Worm (Caenorhabditis elegans) whole organism, L4 larva: Measurements from ENCODE around the gene Y57A10B.6.

Experiments
- D1046.2 ChIP-seq: fragments of 200-800 bp; sonication (Bioruptor generic); IDR thresholded peaks from 2 replicates; pipeline ENCODE4 v1.3.6; 2022; ENCODE audit warnings: missing genetic modification characterization, missing compliant biosample characterization
- F26F4.8 ChIP-seq: fragments of 200-800 bp; sonication (Bioruptor generic); conservative IDR thresholded peaks from 2 replicates; pipeline ENCODE4 v1.3.6; 2022; ENCODE audit warnings: missing genetic modification characterization, missing compliant biosample characterization
- R02D3.7 ChIP-seq: fragments of 150-350 bp; sonication (generic microtip); optimal IDR thresholded peaks from 3 replicates; lab custom pipeline; 2014; ENCODE audit warnings: missing biosample characterization, missing genetic modification characterization
- T20F7.1 ChIP-seq: fragments of 200-800 bp; sonication (Bioruptor generic); optimal IDR thresholded peaks from 2 replicates; lab custom pipeline; 2018; ENCODE audit warnings: mild to moderate bottlenecking, missing genetic modification characterization, missing compliant biosample characterization
- T26A8.4 ChIP-seq: fragments of 200-800 bp; sonication (Bioruptor generic); IDR thresholded peaks from 2 replicates; pipeline ENCODE4 v1.3.6; 2022; ENCODE audit warnings: missing genetic modification characterization, missing compliant biosample characterization
- ZK337.2 ChIP-seq: fragments of 200-800 bp; sonication (Bioruptor generic); IDR thresholded peaks from 2 replicates; pipeline ENCODE4 v1.3.6; 2022; ENCODE audit warnings: missing genetic modification reagents, missing genetic modification characterization, missing compliant biosample characterization
- ama-1 ChIP-seq: fragments of 150-350 bp; optimal IDR thresholded peaks from 2 replicates; lab custom pipeline; 2014; ENCODE audit warnings: inconsistent platforms, mixed read lengths
- ceh-20 ChIP-seq: fragments of 200-800 bp; sonication (Bioruptor generic); IDR thresholded peaks from 2 replicates; pipeline ENCODE4 v1.3.6; 2022; ENCODE audit warnings: missing genetic modification reagents, missing genetic modification characterization, missing compliant biosample characterization
- ceh-28 ChIP-seq: fragments of 150-350 bp; optimal IDR thresholded peaks from 2 replicates; lab custom pipeline; 2014; ENCODE audit warnings: missing biosample characterization, missing genetic modification reagents, missing genetic modification characterization
- ceh-44 ChIP-seq: fragments of 200-800 bp; sonication (Bioruptor generic); IDR thresholded peaks from 2 replicates; pipeline ENCODE4 v1.3.6; 2022; ENCODE audit warnings: missing genetic modification reagents, missing genetic modification characterization, missing compliant biosample characterization
- ceh-62 ChIP-seq: sonication (generic microtip); optimal IDR thresholded peaks from 2 replicates; lab custom pipeline; 2017; ENCODE audit warnings: missing biosample characterization, missing genetic modification characterization
- ces-1 ChIP-seq: fragments of 150-350 bp; sonication (generic microtip); optimal IDR thresholded peaks from 4 replicates; lab custom pipeline; 2014; ENCODE audit warnings: missing biosample characterization, missing genetic modification reagents, missing genetic modification characterization
- daf-16 ChIP-seq, 3 experiments: sonication (generic microtip); optimal IDR thresholded peaks; 2 replicates each; lab custom pipeline; 2016 to 2017; ENCODE audit warnings: missing genetic modification characterization in 3 of 3, missing genetic modification reagents in 3 of 3, mild to moderate bottlenecking in 2 of 3, missing compliant biosample characterization in 2 of 3, missing biosample characterization in 1 of 3, moderate library complexity in 1 of 3
- daf-19 ChIP-seq: fragments of 200-800 bp; sonication (Bioruptor generic); conservative IDR thresholded peaks from 2 replicates; pipeline ENCODE4 v1.3.6; 2022; ENCODE audit warnings: missing genetic modification characterization, missing compliant biosample characterization
- dmd-8 ChIP-seq: fragments of 200-800 bp; sonication (Bioruptor generic); IDR thresholded peaks from 2 replicates; pipeline ENCODE4 v1.3.6; 2022; ENCODE audit warnings: missing genetic modification characterization, missing compliant biosample characterization
- dve-1 ChIP-seq: sonication (generic microtip); optimal IDR thresholded peaks from 2 replicates; lab custom pipeline; 2017; ENCODE audit warnings: antibody characterized with exemption, mild to moderate bottlenecking, missing genetic modification characterization, missing compliant biosample characterization; ENCODE audit not compliant: insufficient read depth
- egl-43 ChIP-seq: fragments of 200-800 bp; sonication (Bioruptor generic); IDR thresholded peaks from 2 replicates; pipeline ENCODE4 v1.3.6; 2022; ENCODE audit warnings: missing genetic modification reagents, missing genetic modification characterization, missing compliant biosample characterization
- fkh-10 ChIP-seq: fragments of 150-350 bp; optimal IDR thresholded peaks from 2 replicates; lab custom pipeline; 2014; ENCODE audit warnings: missing biosample characterization, missing genetic modification reagents, missing genetic modification characterization
- fos-1 ChIP-seq: fragments of 150-350 bp; optimal IDR thresholded peaks from 2 replicates; lab custom pipeline; 2014; ENCODE audit warnings: missing biosample characterization, missing genetic modification characterization
- hmg-1.1 ChIP-seq: fragments of 200-800 bp; sonication (Bioruptor generic); IDR thresholded peaks from 2 replicates; pipeline ENCODE4 v1.3.6; 2022; ENCODE audit warnings: missing genetic modification reagents, missing genetic modification characterization, missing compliant biosample characterization
- jun-1 ChIP-seq: fragments of 150-350 bp; optimal IDR thresholded peaks from 2 replicates; lab custom pipeline; 2014; ENCODE audit warnings: missing biosample characterization, missing genetic modification reagents, missing genetic modification characterization
- lin-13 ChIP-seq: fragments of 150-350 bp; optimal IDR thresholded peaks from 2 replicates; lab custom pipeline; 2014; ENCODE audit warnings: missing biosample characterization, missing genetic modification reagents, missing genetic modification characterization
- lin-29 ChIP-seq: fragments of 200-800 bp; sonication (Bioruptor generic); IDR thresholded peaks from 2 replicates; pipeline ENCODE4 v1.3.6; 2022; ENCODE audit warnings: missing genetic modification reagents, missing genetic modification characterization, missing compliant biosample characterization
- lin-38 ChIP-seq: fragments of 200-800 bp; sonication (Bioruptor generic); IDR thresholded peaks from 2 replicates; pipeline ENCODE4 v1.3.6; 2022; ENCODE audit warnings: missing genetic modification reagents, missing genetic modification characterization, missing compliant biosample characterization
- lin-39 ChIP-seq: fragments of 150-350 bp; optimal IDR thresholded peaks from 2 replicates; lab custom pipeline; 2014; ENCODE audit warnings: missing biosample characterization, missing genetic modification reagents, missing genetic modification characterization
- mdt-29 ChIP-seq: fragments of 200-800 bp; sonication (Bioruptor generic); IDR thresholded peaks from 2 replicates; pipeline ENCODE4 v1.3.6; 2022; ENCODE audit warnings: missing genetic modification reagents, missing genetic modification characterization, missing compliant biosample characterization
- mep-1 ChIP-seq: fragments of 150-350 bp; sonication (generic microtip); optimal IDR thresholded peaks from 3 replicates; lab custom pipeline; 2014; ENCODE audit warnings: missing biosample characterization, missing genetic modification characterization
- mxl-2 ChIP-seq: fragments of 200-800 bp; sonication (Bioruptor generic); conservative IDR thresholded peaks from 2 replicates; pipeline ENCODE4 v1.3.6; 2022; ENCODE audit warnings: missing genetic modification reagents, missing genetic modification characterization, missing compliant biosample characterization
- nhr-11 ChIP-seq: fragments of 150-350 bp; optimal IDR thresholded peaks from 2 replicates; lab custom pipeline; 2014; ENCODE audit warnings: missing biosample characterization, missing genetic modification characterization
- nhr-25 ChIP-seq: sonication (generic microtip); optimal IDR thresholded peaks from 2 replicates; lab custom pipeline; 2017; ENCODE audit warnings: missing genetic modification characterization, mild to moderate bottlenecking, missing compliant biosample characterization, antibody characterized with exemption, moderate library complexity, borderline replicate concordance; ENCODE audit not compliant: insufficient read depth
- nhr-42 ChIP-seq: fragments of 200-800 bp; sonication (Bioruptor generic); IDR thresholded peaks from 2 replicates; pipeline ENCODE4 v1.3.6; 2022; ENCODE audit warnings: missing genetic modification characterization, missing compliant biosample characterization
- nhr-48 ChIP-seq: sonication (generic microtip); optimal IDR thresholded peaks from 2 replicates; lab custom pipeline; 2016; ENCODE audit warnings: mild to moderate bottlenecking, missing genetic modification characterization, missing compliant biosample characterization
- nhr-76 ChIP-seq: fragments of 150-350 bp; optimal IDR thresholded peaks from 2 replicates; lab custom pipeline; 2014; ENCODE audit warnings: missing biosample characterization, missing genetic modification characterization
- pha-4 ChIP-seq, 2 experiments: fragments of 150-350 bp in 1 of 2; fragments of 200-800 bp in 1 of 2; sonication (Bioruptor generic) in 1 of 2; IDR thresholded peaks in 1 of 2; optimal IDR thresholded peaks in 1 of 2; 2 replicates each; pipeline versions ENCODE4 v1.3.6 to Lab custom; 2014 to 2022; ENCODE audit warnings: missing genetic modification characterization in 2 of 2, missing genetic modification reagents in 2 of 2, missing biosample characterization in 1 of 2, missing compliant biosample characterization in 1 of 2
- php-3 ChIP-seq: fragments of 200-800 bp; sonication (Bioruptor generic); IDR thresholded peaks from 2 replicates; pipeline ENCODE4 v1.3.6; 2022; ENCODE audit warnings: missing genetic modification reagents, missing genetic modification characterization, missing compliant biosample characterization
- set-16 ChIP-seq: fragments of 200-800 bp; sonication (Bioruptor generic); IDR thresholded peaks from 2 replicates; pipeline ENCODE4 v1.3.6; 2022; ENCODE audit warnings: missing genetic modification reagents, missing genetic modification characterization, missing compliant biosample characterization
- skn-1 ChIP-seq: fragments of 150-350 bp; optimal IDR thresholded peaks from 2 replicates; lab custom pipeline; 2014; ENCODE audit warnings: missing biosample characterization, missing genetic modification characterization
- snpc-1.2 ChIP-seq: fragments of 200-800 bp; sonication (Bioruptor generic); IDR thresholded peaks from 2 replicates; pipeline ENCODE4 v1.3.6; 2022; ENCODE audit warnings: missing genetic modification reagents, missing genetic modification characterization, missing compliant biosample characterization
- snpc-4 ChIP-seq: fragments of 150-350 bp; optimal IDR thresholded peaks from 2 replicates; lab custom pipeline; 2014; ENCODE audit warnings: missing biosample characterization, missing genetic modification characterization
- unc-39 ChIP-seq: sonication (generic microtip); optimal IDR thresholded peaks from 2 replicates; lab custom pipeline; 2017; ENCODE audit warnings: missing biosample characterization, missing genetic modification characterization
- unc-62 ChIP-seq, 3 experiments: fragments of 150-350 bp in 1 of 3; sonication (generic microtip); optimal IDR thresholded peaks in 2 of 3; peaks in 1 of 3; 1 replicate in 1 of 3; 2 replicates in 2 of 3; lab custom pipeline; 2014 to 2017; ENCODE audit warnings: missing biosample characterization in 3 of 3, missing genetic modification characterization in 3 of 3, missing genetic modification reagents in 3 of 3, missing genotype in 1 of 3
- zag-1 ChIP-seq: fragments of 150-350 bp; optimal IDR thresholded peaks from 2 replicates; lab custom pipeline; 2014; ENCODE audit warnings: missing biosample characterization, missing genetic modification characterization
- zfp-2 ChIP-seq: sonication (generic microtip); optimal IDR thresholded peaks from 2 replicates; lab custom pipeline; 2016; ENCODE audit warnings: mild to moderate bottlenecking, missing genetic modification characterization, missing compliant biosample characterization
- zfp-3 ChIP-seq: fragments of 200-800 bp; sonication (Bioruptor generic); conservative IDR thresholded peaks from 2 replicates; pipeline ENCODE4 v1.3.6; 2022; ENCODE audit warnings: missing genetic modification reagents, missing genetic modification characterization, missing compliant biosample characterization
- zip-11 ChIP-seq: fragments of 200-800 bp; sonication (Bioruptor generic); IDR thresholded peaks from 2 replicates; pipeline ENCODE4 v1.3.6; 2022; ENCODE audit warnings: missing genetic modification characterization, missing compliant biosample characterization
- zip-2 ChIP-seq: fragments of 150-350 bp; optimal IDR thresholded peaks from 2 replicates; lab custom pipeline; 2014; ENCODE audit warnings: missing biosample characterization, missing genetic modification characterization
- ztf-7 ChIP-seq: fragments of 150-350 bp; optimal IDR thresholded peaks from 2 replicates; lab custom pipeline; 2014; ENCODE audit warnings: missing biosample characterization, missing genetic modification characterization

The Y57A10B.6 gene

DNA sequence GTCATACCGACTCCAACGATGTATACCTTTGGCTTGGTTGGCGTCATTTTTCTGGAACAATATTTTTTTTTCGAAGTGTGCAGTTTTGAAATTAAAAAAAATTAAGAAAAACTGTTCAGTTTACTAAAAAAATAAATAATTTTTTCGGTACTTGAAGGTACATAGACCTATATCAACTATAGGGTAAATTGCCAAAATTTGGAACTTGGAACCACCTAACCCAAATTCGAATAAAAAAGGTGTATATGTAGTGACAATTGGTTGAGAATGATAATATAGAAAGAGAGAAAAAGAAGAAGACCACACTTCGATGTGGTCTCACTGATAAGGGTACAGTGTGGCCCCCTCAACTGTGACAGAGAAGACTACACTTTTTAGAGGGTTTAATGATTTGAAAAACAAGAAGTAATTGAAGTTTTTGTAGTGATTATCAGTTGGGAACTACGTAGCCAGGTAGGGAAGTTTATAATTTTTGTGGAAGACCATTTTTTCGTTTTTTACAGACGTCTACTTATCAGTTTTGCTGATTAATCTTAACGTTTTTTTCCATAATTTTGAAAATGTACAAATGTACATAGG lies 35.9 kb downstream of the Y57A10B.6 start, which contains the start of gene daf-22 (continued):
- TF ChIP-seq nhr-48 (tag; lab: Kevin White, UChicago) (no peak), fos-1 (no peak), ceh-28 (tag; lab: Kevin White, UChicago) (no peak), F26F4.8 (GFP tag; lab: Robert Waterston, UW) (no peak), zip-11 (GFP tag; lab: Robert Waterston, UW) (no peak), ceh-20 (GFP tag; lab: Robert Waterston, UW) (no peak), zag-1 (tag; lab: Kevin White, UChicago) (no peak), dve-1 (tag; lab: Kevin White, UChicago) (peak; percentile 93), ces-1 (no peak), hmg-1.1 (no peak), php-3 (GFP tag; lab: Robert Waterston, UW) (no peak), nhr-42 (GFP tag; lab: Robert Waterston, UW) (no peak), lin-38 (GFP tag; lab: Robert Waterston, UW) (no peak), mep-1 (tag; lab: Kevin White, UChicago) (peak; percentile 53), lin-29 (GFP tag; lab: Robert Waterston, UW) (no peak), fkh-10 (GFP tag; lab: Kevin White, UChicago) (no peak), nhr-25 (tag; lab: Kevin White, UChicago) (no peak), egl-43 (no peak), skn-1 (tag; lab: Kevin White, UChicago) (no peak), mxl-2 (GFP tag; lab: Robert Waterston, UW) (no peak), jun-1 (no peak), nhr-11 (tag; lab: Kevin White, UChicago) (no peak), nhr-76 (tag; lab: Kevin White, UChicago) (no peak), T26A8.4 (GFP tag; lab: Robert Waterston, UW) (no peak), D1046.2 (GFP tag; lab: Robert Waterston, UW) (no peak), daf-19 (GFP tag; lab: Robert Waterston, UW) (no peak), ama-1 (lab: Kevin White, UChicago) (no peak), set-16 (no peak), R02D3.7 (no peak), pha-4 (GFP tag; IDR thresholded peaks at IDR 0.05; lab: Robert Waterston, UW) (no peak), pha-4 (tag; optimal IDR thresholded peaks at IDR 0.05; lab: Kevin White, UChicago) (no peak), T20F7.1 (GFP tag; lab: Kevin White, UChicago) (no peak), ceh-44 (GFP tag; lab: Robert Waterston, UW) (no peak), unc-39 (tag; lab: Kevin White, UChicago) (no peak), dmd-8 (GFP tag; lab: Robert Waterston, UW) (no peak), lin-39 (tag; lab: Kevin White, UChicago) (no peak), mdt-29 (no peak), ZK337.2 (GFP tag; lab: Robert Waterston, UW) (no peak), snpc-4 (tag; lab: Kevin White, UChicago) (no peak), zfp-3 (no peak), ztf-7 (tag; lab: Kevin White, UChicago) (no peak), zip-2 (tag; lab: Kevin White, UChicago) (no peak)
- TF ChIP-seq, all 104 proteins: peak for 13

DNA sequence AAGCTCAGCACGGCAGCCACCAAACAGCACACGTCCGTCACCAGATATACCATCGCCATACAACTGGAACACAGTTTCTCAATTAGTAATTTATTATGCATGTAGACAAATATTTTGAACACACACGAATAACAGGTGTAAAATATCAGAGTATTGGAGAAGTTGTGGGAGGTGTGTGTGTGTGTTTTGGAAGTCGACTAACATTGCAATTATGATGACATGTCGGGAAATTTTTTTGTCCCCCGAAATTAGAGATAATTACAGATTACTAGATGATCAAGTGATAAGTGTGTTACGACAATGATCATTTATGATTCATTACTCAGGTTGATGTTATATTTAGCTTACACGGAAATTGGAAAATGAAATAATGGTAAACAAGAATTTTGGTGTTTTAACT lies 39.9 kb downstream of the Y57A10B.6 start, which contains the start of gene Y57A10C.8:
Gene Y57A10C.8, minus strand, starts transcription at position 101 of the 400 bp plus-strand sequence.
- no peak for TF ChIP-seq zfp-2 (tag; lab: Kevin White, UChicago)
- no peak for TF ChIP-seq ceh-62 (tag; lab: Kevin White, UChicago)
- no peak for TF ChIP-seq daf-16 (GFP tag; optimal IDR thresholded peaks at IDR 0.05; lab: Kevin White, UChicago)
- no peak for TF ChIP-seq daf-16 (tag; optimal IDR thresholded peaks at IDR 0.05; lab: Kevin White, UChicago)
- TF ChIP-seq unc-62 (GFP tag; optimal IDR thresholded peaks at IDR 0.05 in 1 of 2; lab: Kevin White, UChicago) = peak in 1 of 2 experiments; percentile 8
- no peak for TF ChIP-seq unc-62 (tag; optimal IDR thresholded peaks at IDR 0.05; lab: Kevin White, UChicago)
- no peak for TF ChIP-seq snpc-1.2 (GFP tag; lab: Robert Waterston, UW)
- no peak for TF ChIP-seq lin-13 (GFP tag; lab: Kevin White, UChicago)
- TF ChIP-seq jun-1 = no peak
- TF ChIP-seq ama-1 (lab: Kevin White, UChicago) = no peak
- TF ChIP-seq fkh-10 (GFP tag; lab: Kevin White, UChicago) = no peak
